Fruit fly (Drosophila melanogaster): ENCODE measurements around the gene CG8997.

The CG8997 gene

DNA sequence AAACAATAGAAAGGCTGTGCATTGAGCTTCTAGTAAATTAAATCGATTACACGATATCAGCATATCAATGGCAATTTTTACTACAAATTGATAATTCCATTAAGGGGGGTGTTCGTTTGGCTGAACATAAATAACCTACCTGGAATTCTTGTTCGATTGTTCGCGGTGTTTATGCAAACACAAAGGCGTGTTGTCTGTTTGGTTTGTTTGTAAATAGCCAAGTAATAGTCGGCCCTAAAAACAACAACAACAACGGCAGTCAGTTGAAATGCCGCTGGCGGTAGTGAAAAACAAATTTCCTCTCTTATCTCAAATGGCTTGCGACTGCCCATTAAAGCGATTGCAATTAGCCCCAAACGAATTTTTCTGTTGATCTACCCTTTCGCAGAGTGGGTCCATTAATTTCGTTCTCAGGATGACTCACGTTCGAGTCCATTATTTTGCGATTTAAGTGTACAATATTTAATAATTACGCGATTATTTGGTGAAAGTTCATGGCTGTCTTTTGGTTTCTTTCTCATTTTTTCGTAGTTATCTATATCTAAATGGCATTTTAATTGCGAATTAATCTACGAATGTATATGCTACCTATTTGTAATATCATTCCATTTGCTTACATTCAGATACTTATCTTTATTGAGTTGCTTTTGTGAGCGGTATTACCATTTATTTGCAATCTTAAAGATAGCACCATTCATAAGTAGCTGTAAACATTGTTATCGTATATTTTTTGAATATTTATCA is 6.3 kb downstream of the CG8997 start (continued):
- peak; percentile 29; the same call in 1 of the 2 replicates for TF ChIP-seq CG32532 (GFP tag; IDR thresholded peaks at IDR 0.05)
- peak; percentile 5 for TF ChIP-seq CG1792 (GFP tag; optimal IDR thresholded peaks at IDR 0.05)
- TF ChIP-seq HmgD (GFP tag; optimal IDR thresholded peaks at IDR 0.05), result no peak
- no peak for TF ChIP-seq CG9609 (GFP tag; optimal IDR thresholded peaks at IDR 0.05)
- TF ChIP-seq MBD-R2 (GFP tag; IDR thresholded peaks at IDR 0.05), result no peak

DNA sequence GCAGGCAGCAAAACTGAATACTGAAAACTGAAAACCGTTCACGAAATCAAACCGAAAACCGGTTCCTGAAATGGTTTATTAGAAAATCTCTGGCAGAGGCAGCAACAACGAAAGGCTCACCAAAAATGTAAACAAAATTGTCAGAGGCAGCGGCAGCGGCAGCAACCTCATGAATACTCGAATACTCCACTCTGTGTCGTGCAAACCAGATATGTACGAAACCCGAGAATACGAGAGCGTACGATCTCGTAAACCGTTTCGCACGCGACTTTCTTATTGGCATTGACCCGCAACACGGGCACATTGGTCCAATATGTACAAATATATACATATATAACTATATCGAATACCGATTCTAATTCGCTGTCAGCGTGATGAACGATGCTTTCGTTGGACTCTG is 7.5 kb downstream of the CG8997 start:
- peak; percentile 4 for TF ChIP-seq Med (GFP tag)
- no peak for TF ChIP-seq Ssrp (tag; optimal IDR thresholded peaks at IDR 0.05)
- TF ChIP-seq lbe (GFP tag; optimal IDR thresholded peaks at IDR 0.05), result peak; percentile 45
- TF ChIP-seq Dbx (GFP tag; IDR thresholded peaks at IDR 0.05), result no peak
- TF ChIP-seq Scr (GFP tag; IDR thresholded peaks at IDR 0.05; ENCODE audit: partially characterized antibody), result no peak
- no peak for TF ChIP-seq CTCF (GFP tag; optimal IDR thresholded peaks at IDR 0.05)
- 0 out of 3 replicates have a peak, but pooled peaks have one; percentile 34 for TF ChIP-seq CG34224 (GFP tag; IDR thresholded peaks at IDR 0.05; ENCODE audit: partially characterized antibody)
- no peak for TF ChIP-seq CG17912 (GFP tag; optimal IDR thresholded peaks at IDR 0.05)
- no peak for TF ChIP-seq sisA (GFP tag; IDR thresholded peaks at IDR 0.05)
- no peak for TF ChIP-seq CG11398 (GFP tag; optimal IDR thresholded peaks at IDR 0.05)
- no peak for TF ChIP-seq CG2202 (tag; optimal IDR thresholded peaks at IDR 0.05)
- TF ChIP-seq Drgx (GFP tag; IDR thresholded peaks at IDR 0.05), result no peak
- TF ChIP-seq Mes4 (GFP tag; optimal IDR thresholded peaks at IDR 0.05), result no peak
- no peak for TF ChIP-seq CG6272 (GFP tag; IDR thresholded peaks at IDR 0.05)
- TF ChIP-seq otp (GFP tag; IDR thresholded peaks at IDR 0.05), result no peak
- TF ChIP-seq CG4854 (GFP tag; optimal IDR thresholded peaks at IDR 0.05), result no peak
- peak; percentile 56 for TF ChIP-seq Deaf1 (tag; optimal IDR thresholded peaks at IDR 0.05)
- no peak for TF ChIP-seq CG12155 (GFP tag; optimal IDR thresholded peaks at IDR 0.05)
- peak; percentile 2 for TF ChIP-seq CG10543 (GFP tag; optimal IDR thresholded peaks at IDR 0.05)
- peak in 1 of 2 experiments; percentile 89 for TF ChIP-seq insv (GFP tag; optimal IDR thresholded peaks at IDR 0.05)
- TF ChIP-seq CG13894 (tag; optimal IDR thresholded peaks at IDR 0.05), result peak; percentile 25
- TF ChIP-seq lab (GFP tag; optimal IDR thresholded peaks at IDR 0.05), result no peak
- TF ChIP-seq cas (GFP tag; IDR thresholded peaks at IDR 0.05), result no peak
- TF ChIP-seq yki (optimal IDR thresholded peaks at IDR 0.05), result no peak
- 0 out of 3 replicates have a peak, but pooled peaks have one; percentile 54 for TF ChIP-seq CG2199 (GFP tag; IDR thresholded peaks at IDR 0.05)
- TF ChIP-seq CG4360 (GFP tag; IDR thresholded peaks at IDR 0.05), result 0 out of 2 replicates have a peak, but pooled peaks have one; percentile 18
- TF ChIP-seq so (GFP tag; IDR thresholded peaks at IDR 0.05), result peak; percentile 32; the same call in 1 of the 3 replicates
- no peak for TF ChIP-seq her (GFP tag; optimal IDR thresholded peaks at IDR 0.05)
- no peak for TF ChIP-seq NC2α (GFP tag; optimal IDR thresholded peaks at IDR 0.05)
- TF ChIP-seq CG11723 (GFP tag; optimal IDR thresholded peaks at IDR 0.05), result no peak
- no peak for TF ChIP-seq CG10979 (tag; optimal IDR thresholded peaks at IDR 0.05)
- no peak for TF ChIP-seq Dp (GFP tag; optimal IDR thresholded peaks at IDR 0.05)
- no peak for TF ChIP-seq Oli (tag; optimal IDR thresholded peaks at IDR 0.05)
- TF ChIP-seq tll (GFP tag; optimal IDR thresholded peaks at IDR 0.05), result no peak
- no peak for TF ChIP-seq sob (GFP tag; IDR thresholded peaks at IDR 0.05)
- no peak for TF ChIP-seq CG2116 (GFP tag; optimal IDR thresholded peaks at IDR 0.05)
- no peak for TF ChIP-seq toy (GFP tag; IDR thresholded peaks at IDR 0.05)
- TF ChIP-seq az2 (GFP tag; optimal IDR thresholded peaks at IDR 0.05), result no peak
- no peak for TF ChIP-seq Tbp (GFP tag; optimal IDR thresholded peaks at IDR 0.05)
- no peak for TF ChIP-seq Dll (GFP tag; IDR thresholded peaks at IDR 0.05; ENCODE audit: partially characterized antibody)
- TF ChIP-seq B-H1 (GFP tag; IDR thresholded peaks at IDR 0.05), result no peak
- no peak for TF ChIP-seq mld (GFP tag; IDR thresholded peaks at IDR 0.05; ENCODE audit: partially characterized antibody)
- TF ChIP-seq NfI (GFP tag; optimal IDR thresholded peaks at IDR 0.05), result no peak
- TF ChIP-seq cwo (GFP tag; optimal IDR thresholded peaks at IDR 0.05), result peak; percentile 83
